Worm (Caenorhabditis elegans) whole organism, young adult: Measurements from ENCODE around the gene daf-7.

Experiments
- F33H1.4 ChIP-seq: fragments of 200-800 bp; sonication (Bioruptor generic); IDR thresholded peaks from 2 replicates; pipeline ENCODE4 v1.3.6; 2022; ENCODE audit warnings: missing genetic modification reagents, missing genetic modification characterization, missing compliant biosample characterization
- F39B2.1 ChIP-seq: fragments of 200-800 bp; sonication (Bioruptor generic); IDR thresholded peaks from 2 replicates; pipeline ENCODE4 v1.3.6; 2022; ENCODE audit warnings: missing genetic modification reagents, missing genetic modification characterization, missing compliant biosample characterization
- F49E8.2 ChIP-seq: sonication (generic microtip); optimal IDR thresholded peaks from 3 replicates; lab custom pipeline; 2017; ENCODE audit warnings: missing genetic modification characterization, mild to moderate bottlenecking, missing compliant biosample characterization, antibody characterized with exemption, moderate library complexity; ENCODE audit not compliant: insufficient read depth
- K12H6.12 ChIP-seq: fragments of 200-800 bp; sonication (Bioruptor generic); optimal IDR thresholded peaks from 2 replicates; lab custom pipeline; 2018; ENCODE audit warnings: mild to moderate bottlenecking, missing genetic modification characterization, missing compliant biosample characterization
- T26A5.8 ChIP-seq: sonication (generic microtip); optimal IDR thresholded peaks from 2 replicates; lab custom pipeline; 2016; ENCODE audit warnings: missing genetic modification characterization, missing compliant biosample characterization
- Y53G8AR.9 ChIP-seq: fragments of 200-800 bp; sonication (Bioruptor generic); conservative IDR thresholded peaks from 2 replicates; pipeline ENCODE4 v1.3.6; 2022; ENCODE audit warnings: missing genetic modification reagents, missing genetic modification characterization, missing compliant biosample characterization
- ama-1 ChIP-seq, 3 experiments: fragments of 150-350 bp in 1 of 3; sonication (generic microtip) in 2 of 3; optimal IDR thresholded peaks; 2 replicates each; lab custom pipeline; 2014 to 2018; ENCODE audit warnings: missing biosample characterization in 2 of 3, missing genetic modification characterization in 2 of 3, missing genetic modification reagents in 2 of 3
- aptf-3 ChIP-seq: fragments of 200-800 bp; sonication (Bioruptor generic); IDR thresholded peaks from 2 replicates; pipeline ENCODE4 v1.3.6; 2022; ENCODE audit warnings: missing genetic modification characterization, missing compliant biosample characterization
- attf-3 ChIP-seq: fragments of 200-800 bp; sonication (Bioruptor generic); conservative IDR thresholded peaks from 2 replicates; pipeline ENCODE4 v1.3.6; 2022; ENCODE audit warnings: missing genetic modification reagents, missing genetic modification characterization, missing compliant biosample characterization
- cebp-1 ChIP-seq, 2 experiments: fragments of 200-800 bp in 1 of 2; sonication (Bioruptor generic) in 1 of 2; sonication (generic microtip) in 1 of 2; IDR thresholded peaks in 1 of 2; optimal IDR thresholded peaks in 1 of 2; 2 replicates each; pipeline versions ENCODE4 v1.3.6 to Lab custom; 2017 to 2022; ENCODE audit warnings: missing compliant biosample characterization in 2 of 2, missing genetic modification characterization in 2 of 2, mild to moderate bottlenecking in 1 of 2, missing genetic modification reagents in 1 of 2, moderate library complexity in 1 of 2
- ceh-100 ChIP-seq: fragments of 200-800 bp; sonication (Bioruptor generic); IDR thresholded peaks from 2 replicates; pipeline ENCODE4 v1.3.6; 2022; ENCODE audit warnings: missing genetic modification reagents, missing genetic modification characterization, missing compliant biosample characterization
- ceh-40 ChIP-seq: fragments of 200-800 bp; sonication (Bioruptor generic); IDR thresholded peaks from 2 replicates; pipeline ENCODE4 v1.3.6; 2022; ENCODE audit warnings: missing genetic modification characterization, missing compliant biosample characterization
- chd-7 ChIP-seq: sonication (generic microtip); optimal IDR thresholded peaks from 2 replicates; lab custom pipeline; 2016; ENCODE audit warnings: mild to moderate bottlenecking, missing genetic modification characterization, moderate library complexity, missing compliant biosample characterization
- dox-1 ChIP-seq: fragments of 200-800 bp; sonication (Bioruptor generic); IDR thresholded peaks from 2 replicates; pipeline ENCODE4 v1.3.6; 2022; ENCODE audit warnings: missing genetic modification reagents, missing genetic modification characterization, missing compliant biosample characterization
- egl-18 ChIP-seq: fragments of 200-800 bp; sonication (Bioruptor generic); IDR thresholded peaks from 2 replicates; pipeline ENCODE4 v1.3.6; 2022; ENCODE audit warnings: missing genetic modification reagents, missing genetic modification characterization, missing compliant biosample characterization
- fkh-3 ChIP-seq: sonication (generic microtip); optimal IDR thresholded peaks from 2 replicates; lab custom pipeline; 2016; ENCODE audit warnings: mild to moderate bottlenecking, missing genetic modification characterization, missing compliant biosample characterization
- gei-17 ChIP-seq: fragments of 200-800 bp; sonication (Bioruptor generic); optimal IDR thresholded peaks from 2 replicates; lab custom pipeline; 2018; ENCODE audit warnings: mild to moderate bottlenecking, missing genetic modification characterization, missing compliant biosample characterization
- him-1 ChIP-seq: sonication (generic microtip); optimal IDR thresholded peaks from 2 replicates; lab custom pipeline; 2016; ENCODE audit warnings: missing genotype, missing genetic modification reagents, missing genetic modification characterization, missing compliant biosample characterization
- hrde-1 ChIP-seq: sonication (generic microtip); optimal IDR thresholded peaks from 2 replicates; lab custom pipeline; 2016; ENCODE audit warnings: missing genetic modification characterization, mild to moderate bottlenecking, missing compliant biosample characterization, moderate library complexity, missing genotype, missing genetic modification reagents, borderline replicate concordance
- hsf-1 ChIP-seq: fragments of 200-800 bp; sonication (Bioruptor generic); IDR thresholded peaks from 2 replicates; pipeline ENCODE4 v1.3.6; 2022; ENCODE audit warnings: missing genetic modification reagents, missing genetic modification characterization, missing compliant biosample characterization
- let-526 ChIP-seq: fragments of 200-800 bp; sonication (Bioruptor generic); IDR thresholded peaks from 2 replicates; pipeline ENCODE4 v1.3.6; 2022; ENCODE audit warnings: missing genetic modification reagents, missing genetic modification characterization, missing compliant biosample characterization
- lin-26 ChIP-seq: fragments of 200-800 bp; sonication (Bioruptor generic); IDR thresholded peaks from 2 replicates; pipeline ENCODE4 v1.3.6; 2022; ENCODE audit warnings: missing genetic modification reagents, missing genetic modification characterization, missing compliant biosample characterization
- lin-54 ChIP-seq: fragments of 200-800 bp; sonication (Bioruptor generic); optimal IDR thresholded peaks from 2 replicates; lab custom pipeline; 2018; ENCODE audit warnings: mild to moderate bottlenecking, missing genetic modification characterization, missing compliant biosample characterization
- madf-10 ChIP-seq: sonication (generic microtip); optimal IDR thresholded peaks from 2 replicates; lab custom pipeline; 2016; ENCODE audit warnings: mild to moderate bottlenecking, missing genetic modification characterization, missing compliant biosample characterization
- madf-3 ChIP-seq: fragments of 200-800 bp; sonication (Bioruptor generic); IDR thresholded peaks from 2 replicates; pipeline ENCODE4 v1.3.6; 2022; ENCODE audit warnings: missing genetic modification reagents, missing genetic modification characterization, missing compliant biosample characterization
- madf-6 ChIP-seq: fragments of 200-800 bp; sonication (Bioruptor generic); IDR thresholded peaks from 2 replicates; pipeline ENCODE4 v1.3.6; 2022; ENCODE audit warnings: missing genetic modification reagents, missing genetic modification characterization, missing compliant biosample characterization
- mcd-1 ChIP-seq: fragments of 200-800 bp; sonication (Bioruptor generic); IDR thresholded peaks from 2 replicates; pipeline ENCODE4 v1.3.6; 2022; ENCODE audit warnings: missing genetic modification reagents, missing genetic modification characterization, missing compliant biosample characterization
- nfya-2 ChIP-seq: fragments of 200-800 bp; sonication (Bioruptor generic); IDR thresholded peaks from 2 replicates; pipeline ENCODE4 v1.3.6; 2022; ENCODE audit warnings: missing genetic modification reagents, missing genetic modification characterization, missing compliant biosample characterization
- nfyb-1 ChIP-seq: fragments of 200-800 bp; sonication (Bioruptor generic); IDR thresholded peaks from 2 replicates; pipeline ENCODE4 v1.3.6; 2022; ENCODE audit warnings: missing genetic modification reagents, missing genetic modification characterization, missing compliant biosample characterization
- nhr-27 ChIP-seq: fragments of 200-800 bp; sonication (Bioruptor generic); optimal IDR thresholded peaks from 2 replicates; lab custom pipeline; 2018; ENCODE audit warnings: mild to moderate bottlenecking, missing genetic modification characterization, moderate library complexity, missing compliant biosample characterization
- sea-2 ChIP-seq: fragments of 200-800 bp; sonication (Bioruptor generic); IDR thresholded peaks from 2 replicates; pipeline ENCODE4 v1.3.6; 2022; ENCODE audit warnings: missing genetic modification characterization, missing compliant biosample characterization
- snpc-4 ChIP-seq, 5 experiments: fragments of 150-350 bp in 1 of 5; sonication (generic microtip) in 4 of 5; optimal IDR thresholded peaks; 2 replicates each; lab custom pipeline; 2014 to 2018; ENCODE audit warnings: missing genetic modification characterization in 5 of 5, missing biosample characterization in 3 of 5, antibody characterized with exemption in 2 of 5, mild to moderate bottlenecking in 2 of 5, missing compliant biosample characterization in 2 of 5, missing genotype in 2 of 5, moderate library complexity in 2 of 5, missing genetic modification reagents in 1 of 5
- somi-1 ChIP-seq: fragments of 200-800 bp; sonication (Bioruptor generic); optimal IDR thresholded peaks from 2 replicates; lab custom pipeline; 2018; ENCODE audit warnings: mild to moderate bottlenecking, missing genetic modification characterization, missing compliant biosample characterization
- sptf-2 ChIP-seq: fragments of 200-800 bp; sonication (Bioruptor generic); optimal IDR thresholded peaks from 2 replicates; lab custom pipeline; 2018; ENCODE audit warnings: mild to moderate bottlenecking, missing genetic modification characterization, missing compliant biosample characterization
- tbp1 ChIP-seq: fragments of 200-800 bp; sonication (Bioruptor generic); optimal IDR thresholded peaks from 2 replicates; lab custom pipeline; 2018; ENCODE audit warnings: mild to moderate bottlenecking, missing genetic modification characterization, missing compliant biosample characterization
- unc-130 ChIP-seq: sonication (generic microtip); optimal IDR thresholded peaks from 2 replicates; lab custom pipeline; 2016; ENCODE audit warnings: missing genetic modification reagents, missing genetic modification characterization, missing compliant biosample characterization
- xnd-1 ChIP-seq: sonication (generic microtip); optimal IDR thresholded peaks from 2 replicates; lab custom pipeline; 2016; ENCODE audit warnings: missing genotype, missing genetic modification reagents, missing genetic modification characterization, missing compliant biosample characterization
- zfh-2 ChIP-seq: fragments of 200-800 bp; sonication (Bioruptor generic); conservative IDR thresholded peaks from 2 replicates; pipeline ENCODE4 v1.3.6; 2022; ENCODE audit warnings: missing genetic modification reagents, missing genetic modification characterization, missing compliant biosample characterization
- ztf-3 ChIP-seq: fragments of 200-800 bp; sonication (Bioruptor generic); optimal IDR thresholded peaks from 2 replicates; lab custom pipeline; 2018; ENCODE audit warnings: mild to moderate bottlenecking, missing genetic modification characterization, missing compliant biosample characterization

daf-7 gene

ce11 chrIII:835713-836278 lies 24.2 kb downstream of the daf-7 start (continued):
- TF ChIP-seq snpc-4 (GFP tag; optimal IDR thresholded peaks at IDR 0.05; lab: Kevin White, UChicago): no peak
- TF ChIP-seq snpc-4 (tag; optimal IDR thresholded peaks at IDR 0.05; lab: Kevin White, UChicago): peak in 2 of 4 experiments; percentile 27 to 48
- peak; percentile 84 for TF ChIP-seq K12H6.12 (tag; lab: Kevin White, UChicago)
- TF ChIP-seq madf-6 (GFP tag; lab: Robert Waterston, UW): peak; percentile 79
- peak; percentile 99 for TF ChIP-seq chd-7 (tag; lab: Kevin White, UChicago)
- TF ChIP-seq tbp1 (GFP tag; lab: Kevin White, UChicago): peak; percentile 74
- peak; percentile 77 for TF ChIP-seq sptf-2 (GFP tag; lab: Kevin White, UChicago)

ce11 chrIII:839491-839890 lies 27.8 kb downstream of the daf-7 start, which contains the start of gene dos-3:
TSS of gene dos-3 (minus strand) at chrIII:839591.
- TF ChIP-seq T26A5.8 (tag; lab: Kevin White, UChicago) (no peak), sea-2 (GFP tag; lab: Robert Waterston, UW) (no peak), hsf-1 (GFP tag; lab: Robert Waterston, UW) (no peak), ama-1 (optimal IDR thresholded peaks at IDR 0.05; lab: Kevin White, UChicago) (no peak), ama-1 (GFP tag; optimal IDR thresholded peaks at IDR 0.05; lab: Kevin White, UChicago) (no peak), lin-54 (GFP tag; lab: Kevin White, UChicago) (no peak), nfya-2 (GFP tag; lab: Robert Waterston, UW) (no peak), nhr-27 (tag; lab: Kevin White, UChicago) (no peak), nfyb-1 (GFP tag; lab: Robert Waterston, UW) (no peak)

- no peak for TF ChIP-seq Y53G8AR.9
- no peak for TF ChIP-seq madf-3 (GFP tag; lab: Robert Waterston, UW)
- TF ChIP-seq attf-3 (GFP tag; lab: Robert Waterston, UW): no peak
- TF ChIP-seq madf-10: no peak
- TF ChIP-seq egl-18 (GFP tag; lab: Robert Waterston, UW): no peak
- TF ChIP-seq aptf-3 (GFP tag; lab: Robert Waterston, UW): no peak
- no peak for TF ChIP-seq ceh-40
- no peak for TF ChIP-seq him-1
- no peak for TF ChIP-seq let-526 (GFP tag; lab: Robert Waterston, UW)
- no peak for TF ChIP-seq unc-130 (GFP tag; lab: Kevin White, UChicago)
- TF ChIP-seq fkh-3 (tag; lab: Kevin White, UChicago): no peak
- no peak for TF ChIP-seq ceh-100 (GFP tag; lab: Robert Waterston, UW)
- no peak for TF ChIP-seq xnd-1 (tag; lab: Kevin White, UChicago)
These were observed 29.5 kb downstream of the daf-7 start, which contains the start of gene K02F3.9 for ce11 chrIII:841177-841576. TSS of gene K02F3.9 (minus strand) at chrIII:841366.

- TF ChIP-seq aptf-3 (GFP tag; lab: Robert Waterston, UW): no peak
- no peak for TF ChIP-seq Y53G8AR.9
- TF ChIP-seq xnd-1 (tag; lab: Kevin White, UChicago): no peak
- TF ChIP-seq unc-130 (GFP tag; lab: Kevin White, UChicago): no peak
- no peak for TF ChIP-seq F33H1.4 (GFP tag; lab: Robert Waterston, UW)
- TF ChIP-seq somi-1 (GFP tag; lab: Kevin White, UChicago): no peak
- no peak for TF ChIP-seq hrde-1 (tag; lab: Kevin White, UChicago)
- TF ChIP-seq chd-7 (tag; lab: Kevin White, UChicago): no peak
These were observed 31.0 kb downstream of the daf-7 start, which contains the start of gene far-8 for ce11 chrIII:842630-843029. TSS of gene far-8 (plus strand) at chrIII:842930.

- TF ChIP-seq cebp-1 (GFP tag; IDR thresholded peaks at IDR 0.05; lab: Robert Waterston, UW): no peak
- TF ChIP-seq cebp-1 (tag; optimal IDR thresholded peaks at IDR 0.05; lab: Kevin White, UChicago): peak; percentile 36
- peak; percentile 50 for TF ChIP-seq zfh-2 (GFP tag; lab: Robert Waterston, UW)
- no peak for TF ChIP-seq ztf-3 (GFP tag; lab: Kevin White, UChicago)
- TF ChIP-seq F49E8.2: no peak
- no peak for TF ChIP-seq sptf-2 (GFP tag; lab: Kevin White, UChicago)
- TF ChIP-seq Y53G8AR.9: no peak
- peak; percentile 51 for TF ChIP-seq mcd-1 (GFP tag; lab: Robert Waterston, UW)
- no peak for TF ChIP-seq F39B2.1 (GFP tag; lab: Robert Waterston, UW)
- TF ChIP-seq dox-1: 0 out of 2 replicates have a peak, but pooled peaks have one; percentile 23
- TF ChIP-seq gei-17: no peak
- 0 out of 2 replicates have a peak, but pooled peaks have one; percentile 20 for TF ChIP-seq lin-26 (GFP tag; lab: Robert Waterston, UW)
These were observed 32.4 kb downstream of the daf-7 start for ce11 chrIII:843999-844398.
